Fruit fly (Drosophila melanogaster) whole organism, embryonic: Measurements from ENCODE around the gene Cpr67Fb.
A peak's percentile ranks its signal among the peaks of the same experiment; 100 is the strongest.

Source experiments
- Antp ChIP-seq: fragments of 200-800 bp; sonication (Bioruptor generic); optimal IDR thresholded peaks from 3 replicates; lab custom pipeline; 2016; ENCODE audit warnings: missing biosample characterization, missing genetic modification characterization
- BEAF-32 ChIP-seq: fragments of 200-800 bp; sonication (Bioruptor generic); optimal IDR thresholded peaks from 3 replicates; lab custom pipeline; 2017; ENCODE audit warnings: missing biosample characterization, missing genetic modification characterization, mild to moderate bottlenecking, moderate library complexity, missing genetic modification reagents
- BtbVII ChIP-seq: fragments of 200-800 bp; sonication (Bioruptor generic); optimal IDR thresholded peaks from 3 replicates; lab custom pipeline; 2017; ENCODE audit warnings: missing biosample characterization, mild to moderate bottlenecking, missing genetic modification characterization
- CG12236 ChIP-seq: fragments of 200-800 bp; sonication (Bioruptor generic); optimal IDR thresholded peaks from 2 replicates; lab custom pipeline; 2016; ENCODE audit warnings: missing biosample characterization, missing genetic modification characterization
- CG16813 ChIP-seq: fragments of 200-800 bp; sonication (Bioruptor generic); IDR thresholded peaks from 3 replicates; pipeline ENCODE4 v1.3.6; 2022; ENCODE audit warnings: missing biosample characterization, missing genetic modification characterization; ENCODE audit not compliant: partially characterized antibody
- CG17802 ChIP-seq: fragments of 200-800 bp; sonication (Bioruptor generic); optimal IDR thresholded peaks from 2 replicates; lab custom pipeline; 2018; ENCODE audit warnings: missing biosample characterization, mild to moderate bottlenecking, missing genetic modification characterization, moderate library complexity
- CG2120 ChIP-seq: fragments of 200-800 bp; sonication (Bioruptor generic); optimal IDR thresholded peaks from 3 replicates; lab custom pipeline; 2016; ENCODE audit warnings: missing biosample characterization, missing genetic modification characterization
- CG2202 ChIP-seq: fragments of 200-800 bp; sonication (Bioruptor generic); optimal IDR thresholded peaks from 2 replicates; lab custom pipeline; 2018; ENCODE audit warnings: missing biosample characterization, mild to moderate bottlenecking, missing genetic modification characterization
- CG2889 ChIP-seq: fragments of 200-800 bp; sonication (Bioruptor generic); IDR thresholded peaks from 3 replicates; pipeline ENCODE4 v1.3.6; 2022; ENCODE audit warnings: missing biosample characterization, missing genetic modification characterization
- CG33213 ChIP-seq: fragments of 200-800 bp; sonication (Bioruptor generic); optimal IDR thresholded peaks from 3 replicates; lab custom pipeline; 2016; ENCODE audit warnings: missing biosample characterization, missing genetic modification characterization
- CG3407 ChIP-seq: fragments of 200-800 bp; sonication (Bioruptor generic); optimal IDR thresholded peaks from 2 replicates; lab custom pipeline; 2018; ENCODE audit warnings: missing biosample characterization, mild to moderate bottlenecking, missing genetic modification characterization
- CG6791 ChIP-seq: fragments of 200-800 bp; sonication (Bioruptor generic); IDR thresholded peaks from 3 replicates; pipeline ENCODE4 v1.3.6; 2022; ENCODE audit warnings: missing biosample characterization, missing genetic modification characterization; ENCODE audit not compliant: partially characterized antibody
- CG7839 ChIP-seq: fragments of 200-800 bp; sonication (Bioruptor generic); optimal IDR thresholded peaks from 3 replicates; lab custom pipeline; 2018; ENCODE audit warnings: missing biosample characterization, mild to moderate bottlenecking, missing genetic modification characterization, moderate library complexity
- CG8478 ChIP-seq: fragments of >200 bp; optimal IDR thresholded peaks from 2 replicates; lab custom pipeline; 2018
- CG8765 ChIP-seq: fragments of 200-800 bp; sonication (Bioruptor generic); IDR thresholded peaks from 2 replicates; pipeline ENCODE4 v1.3.6; 2022; ENCODE audit warnings: missing biosample characterization, missing genetic modification characterization
- CG9727 ChIP-seq: fragments of 200-800 bp; sonication (Bioruptor generic); optimal IDR thresholded peaks from 3 replicates; lab custom pipeline; 2017; ENCODE audit warnings: missing biosample characterization, mild to moderate bottlenecking, missing genetic modification characterization
- Dek ChIP-seq: fragments of 200-800 bp; sonication (Bioruptor generic); optimal IDR thresholded peaks from 3 replicates; lab custom pipeline; 2019; ENCODE audit warnings: missing biosample characterization, mild to moderate bottlenecking, missing genetic modification characterization, moderate library complexity
- Dfd ChIP-seq, 2 experiments: fragments of >200 bp; optimal IDR thresholded peaks; 2 replicates each; lab custom pipeline; 2017; ENCODE audit warnings: missing biosample characterization in 2 of 2, missing genetic modification characterization in 2 of 2
- Ets97D ChIP-seq: fragments of 200-800 bp; sonication (Bioruptor generic); optimal IDR thresholded peaks from 3 replicates; lab custom pipeline; 2016; ENCODE audit warnings: missing biosample characterization, missing genetic modification characterization
- GATAe ChIP-seq: fragments of 200-800 bp; sonication (Bioruptor generic); conservative IDR thresholded peaks from 2 replicates; pipeline ENCODE4 v1.3.6; 2022; ENCODE audit warnings: missing biosample characterization, missing genetic modification characterization
- MTF-1 ChIP-seq: fragments of 200-800 bp; sonication (Bioruptor generic); optimal IDR thresholded peaks from 2 replicates; lab custom pipeline; 2018; ENCODE audit warnings: missing biosample characterization, mild to moderate bottlenecking, missing genetic modification characterization, borderline replicate concordance
- Med ChIP-seq: fragments of 200-800 bp; sonication (Bioruptor generic); peaks from one replicate; lab custom pipeline; 2016; ENCODE audit warnings: missing biosample characterization, missing genetic modification characterization, mild to moderate bottlenecking, inconsistent platforms, moderate library complexity
- Meics ChIP-seq: fragments of 200-800 bp; sonication (Bioruptor generic); optimal IDR thresholded peaks from 2 replicates; lab custom pipeline; 2017; ENCODE audit warnings: missing biosample characterization, mild to moderate bottlenecking, missing genetic modification characterization
- NK7.1 ChIP-seq: fragments of 200-800 bp; sonication (Bioruptor generic); optimal IDR thresholded peaks from 3 replicates; lab custom pipeline; 2016; ENCODE audit warnings: missing biosample characterization, missing genetic modification characterization
- Nf-YC ChIP-seq: fragments of 200-800 bp; optimal IDR thresholded peaks from 3 replicates; lab custom pipeline; 2019; ENCODE audit warnings: missing biosample characterization, mild to moderate bottlenecking, missing genetic modification characterization, moderate library complexity
- Oli ChIP-seq: fragments of 200-800 bp; sonication (Bioruptor generic); optimal IDR thresholded peaks from 2 replicates; lab custom pipeline; 2018; ENCODE audit warnings: missing biosample characterization, mild to moderate bottlenecking, missing genetic modification characterization, moderate library complexity
- bigmax ChIP-seq: fragments of 200-800 bp; sonication (Bioruptor generic); optimal IDR thresholded peaks from 2 replicates; lab custom pipeline; 2018; ENCODE audit warnings: missing biosample characterization, mild to moderate bottlenecking, missing genetic modification characterization
- btn ChIP-seq: fragments of 200-800 bp; sonication (Bioruptor generic); optimal IDR thresholded peaks from 2 replicates; lab custom pipeline; 2016; ENCODE audit warnings: missing biosample characterization, missing genetic modification characterization
- cad ChIP-seq: fragments of >200 bp; optimal IDR thresholded peaks from 2 replicates; lab custom pipeline; 2017; ENCODE audit warnings: missing biosample characterization, missing genetic modification characterization
- dimm ChIP-seq: fragments of 200-800 bp; sonication (Bioruptor generic); IDR thresholded peaks from 2 replicates; pipeline ENCODE4 v1.3.6; 2022; ENCODE audit warnings: missing biosample characterization, missing genetic modification characterization
- dm ChIP-seq: fragments of 200-800 bp; sonication (Bioruptor generic); optimal IDR thresholded peaks from 3 replicates; lab custom pipeline; 2016; ENCODE audit warnings: missing biosample characterization, missing genetic modification characterization
- en ChIP-seq: fragments of 200-800 bp; sonication (Bioruptor generic); optimal IDR thresholded peaks from 2 replicates; lab custom pipeline; 2016; ENCODE audit warnings: missing biosample characterization, missing genetic modification characterization
- eve ChIP-seq, 2 experiments: fragments of >200 bp; optimal IDR thresholded peaks; 2 replicates each; lab custom pipeline; 2017; ENCODE audit warnings: missing biosample characterization in 2 of 2, missing genetic modification characterization in 2 of 2
- fd64A ChIP-seq: fragments of 200-800 bp; sonication (Bioruptor generic); optimal IDR thresholded peaks from 3 replicates; lab custom pipeline; 2018; ENCODE audit warnings: missing biosample characterization, mild to moderate bottlenecking, missing genetic modification characterization
- gfzf ChIP-seq: fragments of 200-800 bp; sonication (Bioruptor generic); optimal IDR thresholded peaks from 2 replicates; lab custom pipeline; 2016; ENCODE audit warnings: missing biosample characterization, mild to moderate bottlenecking, missing genetic modification characterization, moderate library complexity
- gro ChIP-seq: fragments of 200-800 bp; sonication (Bioruptor generic); optimal IDR thresholded peaks from 2 replicates; lab custom pipeline; 2016; ENCODE audit warnings: missing biosample characterization, missing genetic modification characterization
- inv ChIP-seq: fragments of 200-800 bp; sonication (Bioruptor generic); IDR thresholded peaks from 2 replicates; pipeline ENCODE4 v1.3.6; 2022; ENCODE audit warnings: missing biosample characterization, missing genetic modification characterization; ENCODE audit not compliant: partially characterized antibody
- kah ChIP-seq: fragments of 200-800 bp; sonication (Bioruptor generic); optimal IDR thresholded peaks from 2 replicates; lab custom pipeline; 2018; ENCODE audit warnings: missing biosample characterization, mild to moderate bottlenecking, missing genetic modification characterization
- knrl ChIP-seq: fragments of 200-800 bp; sonication (Bioruptor generic); IDR thresholded peaks from 3 replicates; pipeline ENCODE4 v1.3.6; 2022; ENCODE audit warnings: missing biosample characterization, missing genetic modification characterization; ENCODE audit not compliant: partially characterized antibody
- lmd ChIP-seq: fragments of 200-800 bp; sonication (Bioruptor generic); IDR thresholded peaks from 2 replicates; pipeline ENCODE4 v1.3.6; 2022; ENCODE audit warnings: missing biosample characterization, missing genetic modification characterization
- lov ChIP-seq, 2 experiments: fragments of 200-800 bp in 1 of 2; fragments of >200 bp in 1 of 2; sonication (Bioruptor generic) in 1 of 2; IDR thresholded peaks in 1 of 2; optimal IDR thresholded peaks in 1 of 2; 2 replicates in 1 of 2; 3 replicates in 1 of 2; pipeline versions ENCODE4 v1.3.6 to Lab custom; 2017 to 2022; ENCODE audit warnings: missing biosample characterization in 1 of 2, missing genetic modification characterization in 1 of 2
- luna ChIP-seq: fragments of 200-800 bp; sonication (Bioruptor generic); optimal IDR thresholded peaks from 2 replicates; lab custom pipeline; 2016; ENCODE audit warnings: missing biosample characterization, missing genetic modification characterization
- sc ChIP-seq, 3 experiments: fragments of >200 bp in 2 of 3; fragments of 200-800 bp in 1 of 3; sonication (Bioruptor generic) in 1 of 3; optimal IDR thresholded peaks; 2 replicates in 2 of 3; 3 replicates in 1 of 3; lab custom pipeline; 2017; ENCODE audit warnings: mild to moderate bottlenecking in 1 of 3, missing biosample characterization in 1 of 3, missing genetic modification characterization in 1 of 3, missing genetic modification reagents in 1 of 3
- slp2 ChIP-seq: fragments of 200-800 bp; sonication (Bioruptor generic); optimal IDR thresholded peaks from 2 replicates; lab custom pipeline; 2016; ENCODE audit warnings: missing biosample characterization, missing genetic modification characterization
- ssp ChIP-seq: fragments of 200-800 bp; sonication (Bioruptor generic); IDR thresholded peaks from 2 replicates; pipeline ENCODE4 v1.3.6; 2022; ENCODE audit warnings: missing biosample characterization, missing genetic modification characterization
- toy ChIP-seq: fragments of 200-800 bp; sonication (Bioruptor generic); IDR thresholded peaks from 2 replicates; pipeline ENCODE4 v1.3.6; 2022; ENCODE audit warnings: missing biosample characterization, missing genetic modification characterization
- trh ChIP-seq: fragments of 200-800 bp; sonication (Bioruptor generic); optimal IDR thresholded peaks from 2 replicates; lab custom pipeline; 2016; ENCODE audit warnings: missing biosample characterization, missing genetic modification characterization
- tx ChIP-seq: fragments of 200-800 bp; sonication (Bioruptor generic); optimal IDR thresholded peaks from 2 replicates; lab custom pipeline; 2016; ENCODE audit warnings: missing biosample characterization, missing genetic modification characterization
- vnd ChIP-seq: fragments of 200-800 bp; sonication (Bioruptor generic); IDR thresholded peaks from 3 replicates; pipeline ENCODE4 v1.3.6; 2022; ENCODE audit warnings: missing biosample characterization, missing genetic modification characterization; ENCODE audit not compliant: partially characterized antibody
- vvl ChIP-seq: fragments of 200-800 bp; sonication (Bioruptor generic); IDR thresholded peaks from 2 replicates; pipeline ENCODE4 v1.3.6; 2022; ENCODE audit warnings: missing biosample characterization, missing genetic modification characterization

The Cpr67Fb gene

DNA sequence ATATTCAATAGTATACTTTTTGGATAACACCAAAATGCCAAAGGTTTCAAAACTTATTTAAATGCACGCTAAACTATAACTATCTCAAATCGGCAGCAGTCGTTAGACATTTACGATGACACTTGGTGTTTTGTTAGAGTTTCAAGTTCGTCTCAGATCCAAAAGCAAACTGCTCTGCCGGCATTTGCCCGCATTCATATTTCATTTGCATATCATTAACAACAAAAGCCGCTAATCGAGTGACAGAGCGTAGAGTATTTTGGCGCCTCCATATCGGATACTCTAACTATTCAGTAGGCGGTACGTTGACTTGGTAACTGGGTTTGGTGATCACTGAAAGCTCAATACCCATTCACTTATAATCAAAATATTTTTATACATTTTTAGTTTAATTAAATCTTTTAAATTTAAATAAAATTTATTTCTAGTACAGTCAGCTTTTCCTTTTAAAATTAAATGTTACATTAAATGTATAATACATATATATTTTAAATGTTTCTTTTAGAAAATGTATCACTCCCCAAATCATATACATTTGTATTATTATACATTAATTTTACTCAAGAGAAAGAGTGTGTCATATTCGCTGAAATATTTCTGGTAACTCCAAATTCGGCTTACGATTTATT is 703 bp upstream of the Cpr67Fb start (continued):
- TF ChIP-seq NK7.1 (no peak), CG33213 (GFP tag; lab: Kevin White, UChicago) (no peak), dm (GFP tag; lab: Kevin White, UChicago) (no peak), slp2 (GFP tag; lab: Kevin White, UChicago) (no peak), en (no peak), BEAF-32 (GFP tag; lab: Kevin White, UChicago) (no peak), Ets97D (GFP tag; lab: Kevin White, UChicago) (no peak), CG9727 (GFP tag; lab: Kevin White, UChicago) (peak; percentile 44), CG16813 (GFP tag; lab: Robert Waterston, UW) (no peak), trh (no peak), fd64A (GFP tag; lab: Kevin White, UChicago) (no peak), Meics (GFP tag; lab: Kevin White, UChicago) (peak; percentile 61), CG2889 (GFP tag; lab: Robert Waterston, UW) (no peak), ssp (no peak), CG3407 (no peak), CG6791 (GFP tag; lab: Robert Waterston, UW) (no peak), CG2120 (GFP tag; lab: Kevin White, UChicago) (peak; percentile 10), MTF-1 (no peak), luna (GFP tag; lab: Kevin White, UChicago) (no peak), vvl (GFP tag; lab: Robert Waterston, UW) (peak; percentile 80), btn (GFP tag; lab: Kevin White, UChicago) (no peak), sc (optimal IDR thresholded peaks at IDR 0.05; lab: Kevin White, UChicago) (no peak), sc (GFP tag; optimal IDR thresholded peaks at IDR 0.05; lab: Kevin White, UChicago) (no peak), Oli (tag; lab: Kevin White, UChicago) (peak; percentile 58), CG8478 (lab: Kevin White, UChicago) (no peak), CG17802 (tag; lab: Kevin White, UChicago) (no peak), CG12236 (GFP tag; lab: Kevin White, UChicago) (no peak), Dek (peak; percentile 65), CG7839 (tag; lab: Kevin White, UChicago) (peak; percentile 76), cad (GFP tag; lab: Kevin White, UChicago) (no peak), knrl (GFP tag; lab: Robert Waterston, UW) (no peak), CG8765 (no peak), kah (GFP tag; lab: Kevin White, UChicago) (no peak), eve (GFP tag; optimal IDR thresholded peaks at IDR 0.05; lab: Kevin White, UChicago) (no peak), BtbVII (GFP tag; lab: Kevin White, UChicago) (peak; percentile 2), CG2202 (no peak), gro (GFP tag; lab: Kevin White, UChicago) (no peak), lmd (GFP tag; lab: Robert Waterston, UW) (no peak; the same call in 1 of the 2 replicates), Med (GFP tag; lab: Kevin White, UChicago) (peak; percentile 51), vnd (GFP tag; lab: Robert Waterston, UW) (no peak), GATAe (GFP tag; lab: Robert Waterston, UW) (no peak), tx (GFP tag; lab: Kevin White, UChicago) (no peak), Nf-YC (peak; percentile 62), bigmax (GFP tag; lab: Kevin White, UChicago) (no peak), toy (GFP tag; lab: Robert Waterston, UW) (no peak), lov (optimal IDR thresholded peaks at IDR 0.05; lab: Kevin White, UChicago) (no peak), lov (GFP tag; IDR thresholded peaks at IDR 0.05; lab: Robert Waterston, UW) (no peak), Antp (GFP tag; lab: Kevin White, UChicago) (no peak), gfzf (no peak), inv (GFP tag; lab: Robert Waterston, UW) (no peak), dimm (GFP tag; lab: Robert Waterston, UW) (no peak), Dfd (GFP tag; optimal IDR thresholded peaks at IDR 0.05; lab: Kevin White, UChicago) (no peak)
